Worm (Caenorhabditis elegans): ENCODE measurements around the gene spe-26.
A peak's percentile ranks its signal among the peaks of the same experiment; 100 is the strongest.

Gene spe-26

DNA sequence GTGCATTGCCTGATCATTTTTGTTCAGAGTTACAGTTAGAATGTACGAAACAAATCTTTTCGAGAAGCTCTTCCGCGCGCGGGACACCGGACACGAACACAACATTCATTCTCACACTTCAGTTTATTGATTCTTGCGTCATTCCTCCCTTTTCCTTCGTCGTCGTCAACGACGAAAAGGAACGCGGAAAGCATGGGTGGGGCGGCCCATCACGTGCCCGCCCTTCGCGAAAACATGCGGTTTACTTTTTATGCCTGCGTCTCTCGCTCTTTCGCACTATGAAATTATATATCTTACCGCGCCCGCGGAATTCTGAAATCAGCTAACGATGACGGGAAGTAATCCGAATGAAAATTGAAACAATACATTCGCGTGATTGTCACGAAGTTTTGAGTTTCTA is 11.1 kb downstream of the spe-26 start (continued):
- TF ChIP-seq nhr-11 (tag; optimal IDR thresholded peaks at IDR 0.05) (no peak), C04F5.9 (tag; optimal IDR thresholded peaks at IDR 0.05) (no peak), mef-2 (tag; optimal IDR thresholded peaks at IDR 0.05) (no peak), unc-130 (tag; optimal IDR thresholded peaks at IDR 0.05) (no peak), irx-1 (tag; optimal IDR thresholded peaks at IDR 0.05) (no peak), pax-3 (tag; optimal IDR thresholded peaks at IDR 0.05) (peak; percentile 51), swsn-7 (tag; optimal IDR thresholded peaks at IDR 0.05) (peak; percentile 34), ceh-8 (GFP tag; optimal IDR thresholded peaks at IDR 0.05) (no peak), lin-35 (GFP tag; optimal IDR thresholded peaks at IDR 0.05) (peak; percentile 9 to 67), unc-62 (GFP tag; optimal IDR thresholded peaks at IDR 0.05) (no peak), zip-4 (GFP tag; optimal IDR thresholded peaks at IDR 0.05) (no peak), ztf-4 (tag; optimal IDR thresholded peaks at IDR 0.05) (peak; percentile 36), unc-86 (tag; optimal IDR thresholded peaks at IDR 0.05) (peak; percentile 10), mdl-1 (tag; optimal IDR thresholded peaks at IDR 0.05) (peak in 1 of 2 experiments; percentile 65), tlp-1 (tag; optimal IDR thresholded peaks at IDR 0.05) (no peak), blmp-1 (tag; optimal IDR thresholded peaks at IDR 0.05) (peak; percentile 60), fkh-10 (GFP tag; optimal IDR thresholded peaks at IDR 0.05) (peak; percentile 8)

DNA sequence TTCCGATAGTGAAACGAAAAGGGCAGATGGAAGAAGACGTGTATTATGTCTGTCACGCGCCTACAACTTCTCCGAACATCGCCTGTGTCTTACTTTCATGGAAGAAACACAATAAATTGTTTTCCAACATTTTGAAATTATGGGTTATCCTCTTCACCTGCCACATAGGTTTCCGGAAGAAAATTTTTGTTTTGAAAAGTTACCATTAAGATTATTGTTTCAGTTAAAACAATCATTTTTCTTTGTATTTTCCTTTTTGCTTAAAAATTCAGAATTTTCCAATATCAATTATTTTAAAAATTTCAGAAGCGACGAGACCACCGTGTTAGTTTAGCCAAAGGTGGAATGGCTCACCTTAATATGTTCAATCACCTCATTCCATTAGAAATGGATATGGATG is 17.1 kb downstream of the spe-26 start, which contains the start of gene mask-1:
TSS of gene mask-1 (plus strand) at position 301 of the 400 bp plus-strand sequence.
- TF ChIP-seq isw-1 (GFP tag; IDR thresholded peaks at IDR 0.05) (no peak), mef-2 (tag; optimal IDR thresholded peaks at IDR 0.05) (no peak), blmp-1 (tag; optimal IDR thresholded peaks at IDR 0.05) (peak; percentile 23)

DNA sequence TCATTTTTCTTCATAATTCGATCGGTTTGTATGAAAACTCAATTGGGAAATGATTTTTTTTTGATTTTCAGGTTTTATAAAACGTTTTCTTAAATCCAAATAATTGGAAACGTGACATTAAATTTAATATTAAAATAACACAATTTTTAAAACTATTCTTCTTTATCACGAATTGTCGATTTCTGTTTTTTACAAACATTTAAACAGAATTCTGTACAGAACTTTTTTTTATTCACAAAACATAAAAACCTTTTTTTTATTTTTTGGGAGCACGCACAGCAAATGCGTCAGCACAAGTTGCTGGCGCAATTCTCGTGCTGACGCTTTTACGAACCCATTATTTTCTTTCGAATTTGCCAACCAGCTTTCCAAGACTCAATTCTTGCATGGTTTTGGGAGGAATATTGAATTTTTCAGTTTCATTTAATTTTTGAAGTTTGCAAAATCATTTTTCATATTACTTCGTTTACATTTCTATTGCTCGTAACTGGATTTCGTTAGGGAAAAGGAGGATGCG is 17.9 kb downstream of the spe-26 start, which contains the start of gene mpz-5:
TSS of gene mpz-5 (minus strand) at position 51 of the 517 bp plus-strand sequence.
- TF ChIP-seq efl-3 (GFP tag; optimal IDR thresholded peaks at IDR 0.05) (no peak), vab-15 (tag; optimal IDR thresholded peaks at IDR 0.05) (no peak), unc-86 (tag; optimal IDR thresholded peaks at IDR 0.05) (peak; percentile 61), mep-1 (tag; optimal IDR thresholded peaks at IDR 0.05) (peak; percentile 96), lin-35 (GFP tag; optimal IDR thresholded peaks at IDR 0.05) (peak; percentile 75 to 80), dpl-1 (GFP tag; optimal IDR thresholded peaks at IDR 0.05) (peak; percentile 65 to 80 (median 79)), C04F5.9 (tag; optimal IDR thresholded peaks at IDR 0.05) (peak; percentile 48), skn-1 (tag; optimal IDR thresholded peaks at IDR 0.05) (peak; percentile 45), nhr-19 (GFP tag; conservative IDR thresholded peaks at IDR 0.05) (peak; percentile 73), nhr-237 (tag; optimal IDR thresholded peaks at IDR 0.05) (no peak), xbp-1 (tag; optimal IDR thresholded peaks at IDR 0.05) (peak; percentile 85), dsc-1 (tag; optimal IDR thresholded peaks at IDR 0.05) (peak; percentile 77), sup-37 (GFP tag; optimal IDR thresholded peaks at IDR 0.05) (no peak), nhr-28 (tag; optimal IDR thresholded peaks at IDR 0.05) (no peak), hpl-2 (GFP tag; optimal IDR thresholded peaks at IDR 0.05) (peak; percentile 40), ztf-4 (tag; optimal IDR thresholded peaks at IDR 0.05) (no peak), nhr-85 (tag) (peak; percentile 77), lin-13 (GFP tag; optimal IDR thresholded peaks at IDR 0.05) (peak; percentile 36), mab-9 (GFP tag; IDR thresholded peaks at IDR 0.05) (no peak), ceh-82 (tag; optimal IDR thresholded peaks at IDR 0.05) (peak; percentile 67 to 82 (median 76)), hlh-17 (GFP tag; optimal IDR thresholded peaks at IDR 0.05; ENCODE audit: borderline replicate concordance) (no peak), unc-130 (tag; optimal IDR thresholded peaks at IDR 0.05) (no peak), unc-62 (GFP tag; optimal IDR thresholded peaks at IDR 0.05) (no peak), Y116A8C.19 (tag; optimal IDR thresholded peaks at IDR 0.05; ENCODE audit: borderline replicate concordance) (no peak), lin-15B (tag; optimal IDR thresholded peaks at IDR 0.05) (peak; percentile 47), C16A3.4 (tag; optimal IDR thresholded peaks at IDR 0.05) (peak; percentile 39), isw-1 (GFP tag; IDR thresholded peaks at IDR 0.05) (peak; percentile 51), nhr-47 (tag; optimal IDR thresholded peaks at IDR 0.05) (peak; percentile 86), snpc-4 (tag; optimal IDR thresholded peaks at IDR 0.05) (peak; percentile 56), fos-1 (tag; optimal IDR thresholded peaks at IDR 0.05) (peak; percentile 34), unc-98 (GFP tag; IDR thresholded peaks at IDR 0.05) (no peak), ceh-63 (GFP tag; optimal IDR thresholded peaks at IDR 0.05) (no peak), F16B12.6 (tag; optimal IDR thresholded peaks at IDR 0.05) (peak; percentile 43), nhr-90 (tag; optimal IDR thresholded peaks at IDR 0.05; ENCODE audit: poor library complexity) (peak; percentile 75), tlp-1 (tag; optimal IDR thresholded peaks at IDR 0.05) (no peak), aly-2 (tag; optimal IDR thresholded peaks at IDR 0.05) (no peak), nhr-12 (tag; optimal IDR thresholded peaks at IDR 0.05) (no peak), elt-3 (tag; optimal IDR thresholded peaks at IDR 0.05) (peak in 2 of 6 experiments; percentile 14 to 48)
